Worm (Caenorhabditis elegans): ENCODE results near the gene famh-161.

famh-161 gene

ce11 chrV:20525816-20526459, 8.0 kb downstream of the famh-161 start, which contains the start of the genes srh-166 and Y38H6C.24:
Gene srh-166, minus strand, starts transcription at chrV:20525866.
Gene Y38H6C.24, plus strand, starts transcription at chrV:20526435.
- no peak for TF ChIP-seq nhr-120 (GFP tag; IDR thresholded peaks at IDR 0.05)
- TF ChIP-seq B0336.3 (GFP tag; IDR thresholded peaks at IDR 0.05) = no peak
- peak; percentile 36; the same call in 1 of the 2 replicates for TF ChIP-seq cebp-1 (GFP tag; IDR thresholded peaks at IDR 0.05)
- TF ChIP-seq cebp-1 (tag; optimal IDR thresholded peaks at IDR 0.05) = peak; percentile 70
- no peak for TF ChIP-seq mcd-1 (GFP tag; IDR thresholded peaks at IDR 0.05)

- TF ChIP-seq hmg-1.2 (GFP tag; IDR thresholded peaks at IDR 0.05) = peak; percentile 77; the same call in 1 of the 2 replicates
- no peak for TF ChIP-seq gei-17 (GFP tag; optimal IDR thresholded peaks at IDR 0.05)
- TF ChIP-seq nfyb-1 (GFP tag; IDR thresholded peaks at IDR 0.05) = no peak
- no peak for TF ChIP-seq K11D2.4 (GFP tag; IDR thresholded peaks at IDR 0.05)
- peak; percentile 92 for TF ChIP-seq cebp-1 (GFP tag; IDR thresholded peaks at IDR 0.05)
- peak; percentile 99 for TF ChIP-seq cebp-1 (tag; optimal IDR thresholded peaks at IDR 0.05)
These were observed 11.8 kb downstream of the famh-161 start, which contains the start of the genes Y38H6C.9 and fbxa-150 for ce11 chrV:20522219-20522618. Gene Y38H6C.9, minus strand, starts transcription at chrV:20522270. Gene fbxa-150, plus strand, starts transcription at chrV:20522598.

DNA sequence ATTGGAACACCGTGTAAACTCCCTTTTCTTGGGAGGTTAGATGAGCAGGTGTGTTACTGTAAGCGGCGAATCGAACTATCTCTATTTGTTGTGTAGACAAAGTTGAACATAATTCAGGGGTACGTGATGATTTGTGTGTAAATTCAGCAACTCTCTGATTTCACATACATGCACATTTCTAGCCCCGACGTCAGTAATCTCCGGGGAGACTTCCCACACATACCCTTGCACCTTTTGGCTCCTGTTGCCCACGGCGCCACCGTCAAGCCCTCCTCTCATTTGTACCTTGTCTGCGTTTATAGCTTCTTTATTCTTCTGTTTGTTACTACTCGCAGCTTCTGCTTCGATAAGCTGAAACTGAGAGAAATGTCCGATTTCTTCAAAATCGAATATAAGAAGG, 15.0 kb downstream of the famh-161 start, which contains the start of gene Y38H6C.25:
TSS of gene Y38H6C.25 (plus strand) at position 301 of the 400 bp plus-strand sequence.
- TF ChIP-seq hsf-1 (GFP tag; IDR thresholded peaks at IDR 0.05) = no peak
- TF ChIP-seq efl-1 (GFP tag; optimal IDR thresholded peaks at IDR 0.05) = no peak
- TF ChIP-seq ztf-25 (GFP tag; IDR thresholded peaks at IDR 0.05) = no peak
- no peak for TF ChIP-seq lin-54 (GFP tag; optimal IDR thresholded peaks at IDR 0.05)

ce11 chrV:20517005-20517404, 17.0 kb downstream of the famh-161 start:
- TF ChIP-seq bed-2 (GFP tag; IDR thresholded peaks at IDR 0.05) = no peak
- no peak for TF ChIP-seq ets-4 (GFP tag; optimal IDR thresholded peaks at IDR 0.05)
- TF ChIP-seq zfh-2 (GFP tag; conservative IDR thresholded peaks at IDR 0.05) = peak; percentile 36; the same call in 1 of the 2 replicates

DNA sequence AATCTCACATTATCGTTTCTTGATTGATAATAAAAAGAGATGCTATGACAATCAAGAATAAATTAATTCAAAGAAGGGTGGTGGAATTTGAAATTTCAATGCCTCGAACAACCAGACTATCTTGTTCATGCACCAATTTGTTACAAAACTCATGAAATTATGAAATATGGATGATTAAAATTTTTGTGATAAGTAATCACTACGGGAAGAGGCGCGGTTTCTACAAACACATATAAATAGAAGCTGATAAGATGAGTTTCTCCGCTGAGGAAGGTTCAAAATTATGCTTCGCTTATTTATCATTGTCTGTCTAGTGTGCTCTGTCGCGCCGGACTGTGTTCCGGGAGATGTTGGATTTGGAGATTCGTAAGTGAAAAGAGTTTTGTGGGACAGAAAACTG, 19.5 kb downstream of the famh-161 start:
- no peak for TF ChIP-seq rpc-1 (optimal IDR thresholded peaks at IDR 0.05)
- TF ChIP-seq rpc-1 (tag; optimal IDR thresholded peaks at IDR 0.05) = no peak
- no peak for TF ChIP-seq mxl-1 (tag; optimal IDR thresholded peaks at IDR 0.05)
- no peak for TF ChIP-seq sptf-2 (GFP tag; optimal IDR thresholded peaks at IDR 0.05)
- no peak for TF ChIP-seq F33H1.4 (GFP tag; IDR thresholded peaks at IDR 0.05)
- TF ChIP-seq Y79H2A.3 (GFP tag; conservative IDR thresholded peaks at IDR 0.05) = no peak
- TF ChIP-seq chd-7 (tag; optimal IDR thresholded peaks at IDR 0.05) = no peak
- TF ChIP-seq atf-7 (tag; optimal IDR thresholded peaks at IDR 0.05) = no peak
- TF ChIP-seq hrde-1 (tag; optimal IDR thresholded peaks at IDR 0.05; ENCODE audit: borderline replicate concordance) = no peak
- no peak for TF ChIP-seq B0261.1 (tag; optimal IDR thresholded peaks at IDR 0.05)
- no peak for TF ChIP-seq nhr-90 (tag; optimal IDR thresholded peaks at IDR 0.05)
- TF ChIP-seq nfya-2 (GFP tag; IDR thresholded peaks at IDR 0.05) = no peak
- no peak for TF ChIP-seq F37B4.10 (GFP tag; IDR thresholded peaks at IDR 0.05)
- TF ChIP-seq egrh-3 (GFP tag; IDR thresholded peaks at IDR 0.05) = no peak
- no peak for TF ChIP-seq Y53F4B.3 (GFP tag; IDR thresholded peaks at IDR 0.05)
- TF ChIP-seq zfh-2 (GFP tag; conservative IDR thresholded peaks at IDR 0.05) = no peak
- no peak for TF ChIP-seq ekl-4 (GFP tag; IDR thresholded peaks at IDR 0.05)
- TF ChIP-seq madf-8 (GFP tag; conservative IDR thresholded peaks at IDR 0.05) = no peak
- no peak for TF ChIP-seq ztf-22 (GFP tag; optimal IDR thresholded peaks at IDR 0.05)
